Fruit fly (Drosophila melanogaster) whole organism, embryonic: Measurements from ENCODE around the gene CG42789.

Experiments
- Atf6 ChIP-seq: fragments of 200-800 bp; sonication (Bioruptor generic); IDR thresholded peaks from 2 replicates; pipeline ENCODE4 v1.3.6; 2022; ENCODE audit warnings: missing biosample characterization, missing genetic modification characterization
- CG10209 ChIP-seq: fragments of 200-800 bp; sonication (Bioruptor generic); optimal IDR thresholded peaks from 3 replicates; lab custom pipeline; 2017; ENCODE audit warnings: missing biosample characterization, mild to moderate bottlenecking, missing genetic modification characterization, missing genetic modification reagents
- CG10462 ChIP-seq: fragments of 200-800 bp; sonication (Bioruptor generic); optimal IDR thresholded peaks from 2 replicates; lab custom pipeline; 2016; ENCODE audit warnings: missing biosample characterization, missing genetic modification characterization
- CG10543 ChIP-seq: fragments of 200-800 bp; sonication (Bioruptor generic); optimal IDR thresholded peaks from 3 replicates; lab custom pipeline; 2017; ENCODE audit warnings: missing biosample characterization, mild to moderate bottlenecking, missing genetic modification characterization, moderate library complexity
- CG10565 ChIP-seq: fragments of 200-800 bp; sonication (Bioruptor generic); optimal IDR thresholded peaks from 3 replicates; lab custom pipeline; 2016; ENCODE audit warnings: missing biosample characterization, mild to moderate bottlenecking, missing genetic modification characterization
- CG13424 ChIP-seq: fragments of 200-800 bp; sonication (Bioruptor generic); optimal IDR thresholded peaks from 2 replicates; lab custom pipeline; 2019; ENCODE audit warnings: missing biosample characterization, mild to moderate bottlenecking, missing genetic modification characterization, moderate library complexity
- CG14710 ChIP-seq: fragments of 200-800 bp; sonication (Bioruptor generic); optimal IDR thresholded peaks from 3 replicates; lab custom pipeline; 2019; ENCODE audit warnings: missing biosample characterization, mild to moderate bottlenecking, missing genetic modification characterization, moderate library complexity
- CG15601 ChIP-seq: fragments of 200-800 bp; sonication (Bioruptor generic); optimal IDR thresholded peaks from 3 replicates; lab custom pipeline; 2019; ENCODE audit warnings: missing biosample characterization, mild to moderate bottlenecking, missing genetic modification characterization, moderate library complexity
- CG1603 ChIP-seq: fragments of 200-800 bp; sonication (Bioruptor generic); optimal IDR thresholded peaks from 2 replicates; lab custom pipeline; 2019; ENCODE audit warnings: missing biosample characterization, mild to moderate bottlenecking, missing genetic modification characterization, moderate library complexity
- CG17361 ChIP-seq: fragments of 200-800 bp; sonication (Bioruptor generic); IDR thresholded peaks from 3 replicates; pipeline ENCODE4 v1.3.6; 2022; ENCODE audit warnings: missing biosample characterization, missing genetic modification characterization
- CG17612 ChIP-seq: fragments of 200-800 bp; sonication (Bioruptor generic); IDR thresholded peaks from 2 replicates; pipeline ENCODE4 v1.3.6; 2022; ENCODE audit warnings: missing biosample characterization, missing genetic modification characterization
- CG2120 ChIP-seq: fragments of 200-800 bp; sonication (Bioruptor generic); optimal IDR thresholded peaks from 3 replicates; lab custom pipeline; 2016; ENCODE audit warnings: missing biosample characterization, missing genetic modification characterization
- CG30020 ChIP-seq: fragments of 200-800 bp; optimal IDR thresholded peaks from 2 replicates; lab custom pipeline; 2019; ENCODE audit warnings: missing biosample characterization, mild to moderate bottlenecking, missing genetic modification characterization, moderate library complexity
- CG3281 ChIP-seq: fragments of 200-800 bp; sonication (Bioruptor generic); optimal IDR thresholded peaks from 3 replicates; lab custom pipeline; 2017; ENCODE audit warnings: missing biosample characterization, mild to moderate bottlenecking, missing genetic modification characterization
- CG33213 ChIP-seq: fragments of 200-800 bp; sonication (Bioruptor generic); optimal IDR thresholded peaks from 3 replicates; lab custom pipeline; 2016; ENCODE audit warnings: missing biosample characterization, missing genetic modification characterization
- CG4820 ChIP-seq: fragments of 200-800 bp; sonication (Bioruptor generic); optimal IDR thresholded peaks from 3 replicates; lab custom pipeline; 2016; ENCODE audit warnings: missing biosample characterization, missing genetic modification characterization
- CG6689 ChIP-seq: fragments of 200-800 bp; sonication (Bioruptor generic); IDR thresholded peaks from 2 replicates; pipeline ENCODE4 v1.3.6; 2022; ENCODE audit warnings: missing biosample characterization, missing genetic modification characterization
- CG6791 ChIP-seq: fragments of 200-800 bp; sonication (Bioruptor generic); IDR thresholded peaks from 3 replicates; pipeline ENCODE4 v1.3.6; 2022; ENCODE audit warnings: missing biosample characterization, missing genetic modification characterization; ENCODE audit not compliant: partially characterized antibody
- CG7745 ChIP-seq: fragments of 200-800 bp; sonication (Bioruptor generic); optimal IDR thresholded peaks from 2 replicates; lab custom pipeline; 2018; ENCODE audit warnings: missing biosample characterization, mild to moderate bottlenecking, missing genetic modification characterization, moderate library complexity
- CG8388 ChIP-seq: fragments of 200-800 bp; sonication (Bioruptor generic); optimal IDR thresholded peaks from 2 replicates; lab custom pipeline; 2019; ENCODE audit warnings: missing biosample characterization, mild to moderate bottlenecking, missing genetic modification characterization, moderate library complexity
- Dref ChIP-seq: fragments of 200-800 bp; sonication (Bioruptor generic); IDR thresholded peaks from 2 replicates; pipeline ENCODE4 v1.3.6; 2022; ENCODE audit warnings: missing biosample characterization, missing genetic modification characterization
- HHEX ChIP-seq: fragments of 200-800 bp; sonication (Bioruptor generic); optimal IDR thresholded peaks from 3 replicates; lab custom pipeline; 2017; ENCODE audit warnings: missing biosample characterization, mild to moderate bottlenecking, missing genetic modification characterization, missing genetic modification reagents
- Hr51 ChIP-seq, 2 experiments: fragments of 200-800 bp; sonication (Bioruptor generic); optimal IDR thresholded peaks; 2 replicates in 1 of 2; 3 replicates in 1 of 2; lab custom pipeline; 2016 to 2018; ENCODE audit warnings: missing biosample characterization in 2 of 2, missing genetic modification characterization in 2 of 2, mild to moderate bottlenecking in 1 of 2, moderate library complexity in 1 of 2
- Hsf ChIP-seq: fragments of 200-800 bp; sonication (Bioruptor generic); optimal IDR thresholded peaks from 3 replicates; lab custom pipeline; 2016; ENCODE audit warnings: missing biosample characterization, missing genetic modification characterization
- MESR4 ChIP-seq: fragments of 200-800 bp; sonication (Bioruptor generic); optimal IDR thresholded peaks from 2 replicates; lab custom pipeline; 2018; ENCODE audit warnings: missing biosample characterization, mild to moderate bottlenecking, missing genetic modification characterization, moderate library complexity
- NK7.1 ChIP-seq: fragments of 200-800 bp; sonication (Bioruptor generic); optimal IDR thresholded peaks from 3 replicates; lab custom pipeline; 2016; ENCODE audit warnings: missing biosample characterization, missing genetic modification characterization
- Oli ChIP-seq: fragments of 200-800 bp; sonication (Bioruptor generic); optimal IDR thresholded peaks from 2 replicates; lab custom pipeline; 2018; ENCODE audit warnings: missing biosample characterization, mild to moderate bottlenecking, missing genetic modification characterization, moderate library complexity
- Optix ChIP-seq: fragments of 200-800 bp; sonication (Bioruptor generic); IDR thresholded peaks from 3 replicates; pipeline ENCODE4 v1.3.6; 2022; ENCODE audit warnings: missing biosample characterization, missing genetic modification characterization
- Ssrp ChIP-seq: fragments of 200-800 bp; sonication (Bioruptor generic); optimal IDR thresholded peaks from 2 replicates; lab custom pipeline; 2018; ENCODE audit warnings: missing biosample characterization, mild to moderate bottlenecking, missing genetic modification characterization, moderate library complexity
- ac ChIP-seq: fragments of 200-800 bp; sonication (Bioruptor generic); optimal IDR thresholded peaks from 3 replicates; lab custom pipeline; 2017; ENCODE audit warnings: missing biosample characterization, mild to moderate bottlenecking, missing genetic modification characterization
- bsh ChIP-seq, 2 experiments: fragments of 200-800 bp; sonication (Bioruptor generic); optimal IDR thresholded peaks; 2 replicates each; lab custom pipeline; 2017 to 2018; ENCODE audit warnings: mild to moderate bottlenecking in 2 of 2, missing biosample characterization in 2 of 2, missing genetic modification characterization in 2 of 2, moderate library complexity in 1 of 2
- cwo ChIP-seq: fragments of 200-800 bp; sonication (Bioruptor generic); optimal IDR thresholded peaks from 3 replicates; lab custom pipeline; 2017; ENCODE audit warnings: missing biosample characterization, missing genetic modification characterization, mild to moderate bottlenecking, moderate library complexity, missing genetic modification reagents
- dpn ChIP-seq, 2 experiments: fragments of 200-800 bp; sonication (Bioruptor generic); optimal IDR thresholded peaks; 3 replicates each; lab custom pipeline; 2016; ENCODE audit warnings: missing biosample characterization in 2 of 2, missing genetic modification characterization in 2 of 2
- eve ChIP-seq, 2 experiments: fragments of >200 bp; optimal IDR thresholded peaks; 2 replicates each; lab custom pipeline; 2017; ENCODE audit warnings: missing biosample characterization in 2 of 2, missing genetic modification characterization in 2 of 2
- fd3F ChIP-seq: fragments of 200-800 bp; sonication (Bioruptor generic); optimal IDR thresholded peaks from 2 replicates; lab custom pipeline; 2018; ENCODE audit warnings: missing biosample characterization, mild to moderate bottlenecking, missing genetic modification characterization, moderate library complexity
- fd96Cb ChIP-seq: fragments of 200-800 bp; sonication (Bioruptor generic); optimal IDR thresholded peaks from 2 replicates; lab custom pipeline; 2018; ENCODE audit warnings: missing biosample characterization, mild to moderate bottlenecking, missing genetic modification characterization, moderate library complexity
- gem ChIP-seq: fragments of 200-800 bp; sonication (Bioruptor generic); optimal IDR thresholded peaks from 2 replicates; lab custom pipeline; 2019; ENCODE audit warnings: missing biosample characterization, mild to moderate bottlenecking, missing genetic modification characterization, moderate library complexity
- grn ChIP-seq: fragments of 200-800 bp; sonication (Bioruptor generic); optimal IDR thresholded peaks from 3 replicates; lab custom pipeline; 2017; ENCODE audit warnings: missing biosample characterization, missing genetic modification characterization
- oc ChIP-seq: fragments of 200-800 bp; sonication (Bioruptor generic); optimal IDR thresholded peaks from 2 replicates; lab custom pipeline; 2018; ENCODE audit warnings: missing biosample characterization, mild to moderate bottlenecking, missing genetic modification characterization, moderate library complexity
- vnd ChIP-seq: fragments of 200-800 bp; sonication (Bioruptor generic); IDR thresholded peaks from 3 replicates; pipeline ENCODE4 v1.3.6; 2022; ENCODE audit warnings: missing biosample characterization, missing genetic modification characterization; ENCODE audit not compliant: partially characterized antibody
- vvl ChIP-seq: fragments of 200-800 bp; sonication (Bioruptor generic); IDR thresholded peaks from 2 replicates; pipeline ENCODE4 v1.3.6; 2022; ENCODE audit warnings: missing biosample characterization, missing genetic modification characterization
- zen ChIP-seq: fragments of 200-800 bp; sonication (Bioruptor generic); optimal IDR thresholded peaks from 3 replicates; lab custom pipeline; 2018; ENCODE audit warnings: missing biosample characterization, mild to moderate bottlenecking, missing genetic modification characterization, moderate library complexity
- zen2 ChIP-seq: fragments of 200-800 bp; sonication (Bioruptor generic); IDR thresholded peaks from 3 replicates; pipeline ENCODE4 v1.3.6; 2022; ENCODE audit warnings: missing biosample characterization, missing genetic modification characterization; ENCODE audit not compliant: partially characterized antibody
- zf30C ChIP-seq: fragments of 200-800 bp; sonication (Bioruptor generic); optimal IDR thresholded peaks from 3 replicates; lab custom pipeline; 2018; ENCODE audit warnings: missing biosample characterization, mild to moderate bottlenecking, missing genetic modification characterization

The CG42789 gene

dm6 chr3R:26804816-26805215, 20.8 kb upstream of the CG42789 start (continued):
- TF ChIP-seq CG10543 (GFP tag; lab: Kevin White, UChicago) (no peak), Dref (no peak), CG17361 (0 out of 3 replicates have a peak, but pooled peaks have one; percentile 16), Hr51 (GFP tag; optimal IDR thresholded peaks at IDR 0.05; lab: Kevin White, UChicago) (peak in 1 of 2 experiments; percentile 2), vnd (GFP tag; lab: Robert Waterston, UW) (no peak), CG8388 (GFP tag; lab: Kevin White, UChicago) (peak; percentile 7), Optix (no peak), gem (tag; lab: Kevin White, UChicago) (peak; percentile 30), dpn (GFP tag; optimal IDR thresholded peaks at IDR 0.05; lab: Kevin White, UChicago) (no peak)

dm6 chr3R:26803104-26803503, 19.1 kb upstream of the CG42789 start:
- TF ChIP-seq MESR4 (GFP tag; lab: Kevin White, UChicago) (no peak), zen (tag; lab: Kevin White, UChicago) (peak; percentile 1), CG2120 (no peak), CG6791 (GFP tag; lab: Robert Waterston, UW) (0 out of 3 replicates have a peak, but pooled peaks have one; percentile 24), grn (GFP tag; lab: Kevin White, UChicago) (peak; percentile 96), Oli (tag; lab: Kevin White, UChicago) (no peak), CG17612 (GFP tag; lab: Robert Waterston, UW) (no peak)

dm6 chr3R:26801427-26802160, 17.6 kb upstream of the CG42789 start:
- TF ChIP-seq NK7.1 (GFP tag; lab: Kevin White, UChicago) (no peak), Atf6 (peak; percentile 42; the same call in 1 of the 2 replicates), CG30020 (tag; lab: Kevin White, UChicago) (no peak), HHEX (GFP tag; lab: Kevin White, UChicago) (peak; percentile 7), Hsf (peak; percentile 9), CG10462 (GFP tag; lab: Kevin White, UChicago) (no peak), bsh (GFP tag; optimal IDR thresholded peaks at IDR 0.05; lab: Kevin White, UChicago) (peak in 1 of 2 experiments; percentile 57), CG7745 (peak; percentile 82), cwo (GFP tag; lab: Kevin White, UChicago) (peak; percentile 40), CG4820 (GFP tag; lab: Kevin White, UChicago) (no peak), ac (GFP tag; lab: Kevin White, UChicago) (peak; percentile 3), fd3F (no peak), Oli (tag; lab: Kevin White, UChicago) (peak; percentile 36), CG10565 (GFP tag; lab: Kevin White, UChicago) (no peak), vvl (GFP tag; lab: Robert Waterston, UW) (peak; percentile 43; the same call in 1 of the 2 replicates), CG13424 (peak; percentile 30), Ssrp (peak; percentile 11), CG15601 (tag; lab: Kevin White, UChicago) (peak; percentile 43), oc (tag; lab: Kevin White, UChicago) (peak; percentile 25), CG6689 (GFP tag; lab: Robert Waterston, UW) (peak; percentile 19; the same call in 1 of the 2 replicates), CG3281 (GFP tag; lab: Kevin White, UChicago) (peak; percentile 16), zf30C (GFP tag; lab: Kevin White, UChicago) (peak; percentile 63), CG1603 (tag; lab: Kevin White, UChicago) (peak; percentile 27), eve (GFP tag; optimal IDR thresholded peaks at IDR 0.05; lab: Kevin White, UChicago) (no peak), CG14710 (tag; lab: Kevin White, UChicago) (peak; percentile 46), CG10209 (GFP tag; lab: Kevin White, UChicago) (peak; percentile 25), fd96Cb (tag; lab: Kevin White, UChicago) (peak; percentile 23), zen2 (GFP tag; lab: Robert Waterston, UW) (no peak), gem (tag; lab: Kevin White, UChicago) (peak; percentile 72), dpn (GFP tag; optimal IDR thresholded peaks at IDR 0.05; lab: Kevin White, UChicago) (peak in 1 of 2 experiments; percentile 10), CG33213 (GFP tag; lab: Kevin White, UChicago) (no peak)
